Worm (Caenorhabditis elegans) whole organism, young adult: ENCODE results near the gene trr-1.

Experiments used
- B0019.2 ChIP-seq: fragments of 200-800 bp; sonication (Bioruptor generic); conservative IDR thresholded peaks from 2 replicates; pipeline ENCODE4 v1.3.6; 2022; ENCODE audit warnings: missing genetic modification reagents, missing genetic modification characterization, missing compliant biosample characterization
- D2030.7 ChIP-seq: fragments of 200-800 bp; sonication (Bioruptor generic); IDR thresholded peaks from 2 replicates; pipeline ENCODE4 v1.3.6; 2022; ENCODE audit warnings: missing genetic modification reagents, missing genetic modification characterization, missing compliant biosample characterization
- F23B12.7 ChIP-seq: sonication (generic microtip); optimal IDR thresholded peaks from 2 replicates; lab custom pipeline; 2017; ENCODE audit warnings: missing genetic modification characterization, mild to moderate bottlenecking, missing compliant biosample characterization, antibody characterized with exemption, moderate library complexity; ENCODE audit not compliant: insufficient read depth
- F57C9.4 ChIP-seq: sonication (generic microtip); optimal IDR thresholded peaks from 2 replicates; lab custom pipeline; 2017; ENCODE audit warnings: mild to moderate bottlenecking, missing genetic modification characterization, missing compliant biosample characterization
- Y53F4B.3 ChIP-seq: fragments of 200-800 bp; sonication (Bioruptor generic); IDR thresholded peaks from 2 replicates; pipeline ENCODE4 v1.3.6; 2022; ENCODE audit warnings: missing genetic modification reagents, missing genetic modification characterization, missing compliant biosample characterization
- Y79H2A.3 ChIP-seq: fragments of 200-800 bp; sonication (Bioruptor generic); conservative IDR thresholded peaks from 2 replicates; pipeline ENCODE4 v1.3.6; 2022; ENCODE audit warnings: missing genetic modification reagents, missing genetic modification characterization, missing compliant biosample characterization
- ama-1 ChIP-seq, 3 experiments: fragments of 150-350 bp in 1 of 3; sonication (generic microtip) in 2 of 3; optimal IDR thresholded peaks; 2 replicates each; lab custom pipeline; 2014 to 2018; ENCODE audit warnings: missing biosample characterization in 2 of 3, missing genetic modification characterization in 2 of 3, missing genetic modification reagents in 2 of 3
- atf-7 ChIP-seq: sonication (generic microtip); optimal IDR thresholded peaks from 2 replicates; lab custom pipeline; 2017; ENCODE audit warnings: mild to moderate bottlenecking, missing genetic modification characterization, missing compliant biosample characterization
- attf-3 ChIP-seq: fragments of 200-800 bp; sonication (Bioruptor generic); conservative IDR thresholded peaks from 2 replicates; pipeline ENCODE4 v1.3.6; 2022; ENCODE audit warnings: missing genetic modification reagents, missing genetic modification characterization, missing compliant biosample characterization
- cebp-2 ChIP-seq: fragments of 200-800 bp; sonication (Bioruptor generic); IDR thresholded peaks from 2 replicates; pipeline ENCODE4 v1.3.6; 2022; ENCODE audit warnings: missing genetic modification characterization, missing compliant biosample characterization
- hmg-1.2 ChIP-seq: fragments of 200-800 bp; sonication (Bioruptor generic); IDR thresholded peaks from 2 replicates; pipeline ENCODE4 v1.3.6; 2022; ENCODE audit warnings: missing genetic modification reagents, missing genetic modification characterization, missing compliant biosample characterization
- lsy-27 ChIP-seq: sonication (generic microtip); optimal IDR thresholded peaks from 2 replicates; lab custom pipeline; 2017; ENCODE audit warnings: missing genetic modification characterization, mild to moderate bottlenecking, missing compliant biosample characterization, antibody characterized with exemption, missing genotype, borderline replicate concordance; ENCODE audit not compliant: insufficient read depth
- nhr-120 ChIP-seq: fragments of 200-800 bp; sonication (Bioruptor generic); IDR thresholded peaks from 2 replicates; pipeline ENCODE4 v1.3.6; 2022; ENCODE audit warnings: missing genetic modification characterization, missing compliant biosample characterization
- nhr-80 ChIP-seq: sonication (generic microtip); optimal IDR thresholded peaks from 2 replicates; lab custom pipeline; 2016; ENCODE audit warnings: missing genetic modification characterization, missing compliant biosample characterization
- snpc-1.3 ChIP-seq: sonication (generic microtip); optimal IDR thresholded peaks from 2 replicates; lab custom pipeline; 2017; ENCODE audit warnings: missing genetic modification characterization, mild to moderate bottlenecking, missing compliant biosample characterization, antibody characterized with exemption, moderate library complexity, missing genotype, missing genetic modification reagents; ENCODE audit not compliant: insufficient read depth
- tbx-9 ChIP-seq: sonication (generic microtip); optimal IDR thresholded peaks from 2 replicates; lab custom pipeline; 2016; ENCODE audit warnings: borderline replicate concordance, missing genetic modification characterization, inconsistent platforms, missing compliant biosample characterization
- zfh-2 ChIP-seq: fragments of 200-800 bp; sonication (Bioruptor generic); conservative IDR thresholded peaks from 2 replicates; pipeline ENCODE4 v1.3.6; 2022; ENCODE audit warnings: missing genetic modification reagents, missing genetic modification characterization, missing compliant biosample characterization

The trr-1 gene

DNA sequence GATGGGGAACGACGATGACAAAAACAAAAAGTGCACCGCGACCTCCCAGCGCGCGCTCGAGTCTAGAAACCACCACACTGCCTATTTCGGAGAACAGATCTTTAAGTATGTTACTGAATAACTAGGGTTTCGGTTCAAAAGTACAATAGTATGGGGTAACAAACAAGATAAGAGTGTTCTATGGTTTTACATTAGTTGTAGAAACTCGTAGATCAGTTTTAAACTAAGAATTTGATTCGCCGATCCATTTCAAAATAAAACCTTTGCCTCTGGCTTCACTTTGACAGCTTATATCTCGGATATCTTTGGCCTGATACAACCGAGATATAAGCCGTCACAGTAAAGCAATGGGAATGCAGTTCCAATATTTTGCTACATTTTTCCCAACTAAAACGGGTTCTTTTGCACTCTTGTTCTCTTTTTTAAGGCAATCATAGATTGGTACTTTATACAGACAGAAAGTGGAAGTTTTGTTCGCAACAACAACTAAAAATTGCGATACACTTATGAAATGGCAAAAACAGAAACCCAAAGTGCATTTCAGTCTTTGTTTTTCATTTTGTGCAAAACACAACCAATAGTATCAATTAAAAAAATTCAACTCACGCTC, 59.3 kb downstream of the trr-1 start:
- no peak for TF ChIP-seq D2030.7 (GFP tag; lab: Robert Waterston, UW)
- TF ChIP-seq Y79H2A.3 (GFP tag; lab: Robert Waterston, UW) = no peak
- no peak for TF ChIP-seq hmg-1.2 (GFP tag; lab: Robert Waterston, UW)
- no peak for TF ChIP-seq snpc-1.3
- no peak for TF ChIP-seq Y53F4B.3 (GFP tag; lab: Robert Waterston, UW)
- no peak for TF ChIP-seq F23B12.7 (tag; lab: Kevin White, UChicago)
- TF ChIP-seq attf-3 (GFP tag; lab: Robert Waterston, UW) = no peak
- no peak for TF ChIP-seq B0019.2 (GFP tag; lab: Robert Waterston, UW)
- TF ChIP-seq nhr-80 (tag; lab: Kevin White, UChicago) = no peak
- no peak for TF ChIP-seq nhr-120 (GFP tag; lab: Robert Waterston, UW)
- no peak for TF ChIP-seq F57C9.4 (tag; lab: Kevin White, UChicago)

DNA sequence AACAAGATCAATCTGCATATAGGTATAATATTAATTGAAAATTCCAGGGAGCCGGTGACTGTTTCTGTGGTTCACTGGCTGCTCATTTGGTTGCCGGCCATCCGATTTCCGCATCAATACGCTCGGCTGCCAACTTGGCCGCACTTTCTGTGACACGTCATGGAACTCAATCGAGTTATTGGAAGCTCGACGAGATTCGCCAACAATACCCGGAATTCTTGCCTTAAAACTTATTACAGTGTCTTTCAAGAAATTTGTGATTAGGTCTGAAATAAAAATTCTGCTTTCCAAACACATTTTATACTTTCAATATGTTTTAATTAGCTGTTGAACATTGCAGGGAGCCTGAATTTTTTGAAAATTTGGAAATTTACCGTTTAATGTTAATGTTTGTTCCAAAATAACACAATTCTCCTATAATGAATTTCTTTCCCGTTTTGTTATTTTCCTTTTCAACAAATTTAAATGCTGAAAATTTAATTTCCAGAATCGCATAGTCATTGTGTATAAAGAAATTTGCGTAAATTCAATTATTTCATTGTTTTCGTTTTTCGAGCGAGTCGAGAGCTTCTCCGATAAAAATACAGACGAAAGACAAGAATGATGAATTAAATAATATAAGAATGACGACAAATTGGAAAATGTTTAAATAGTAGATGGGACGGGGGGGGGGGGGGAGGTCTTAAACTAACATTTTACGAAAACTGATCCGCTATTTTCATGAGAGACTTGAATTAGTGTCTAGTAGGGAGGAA, 61.4 kb downstream of the trr-1 start:
- TF ChIP-seq F23B12.7 (tag; lab: Kevin White, UChicago) (no peak), ama-1 (optimal IDR thresholded peaks at IDR 0.05; lab: Kevin White, UChicago) (peak; percentile 28), ama-1 (GFP tag; optimal IDR thresholded peaks at IDR 0.05; lab: Kevin White, UChicago) (no peak), lsy-27 (tag; lab: Kevin White, UChicago) (no peak), tbx-9 (no peak), cebp-2 (0 out of 2 replicates have a peak, but pooled peaks have one; percentile 18)

DNA sequence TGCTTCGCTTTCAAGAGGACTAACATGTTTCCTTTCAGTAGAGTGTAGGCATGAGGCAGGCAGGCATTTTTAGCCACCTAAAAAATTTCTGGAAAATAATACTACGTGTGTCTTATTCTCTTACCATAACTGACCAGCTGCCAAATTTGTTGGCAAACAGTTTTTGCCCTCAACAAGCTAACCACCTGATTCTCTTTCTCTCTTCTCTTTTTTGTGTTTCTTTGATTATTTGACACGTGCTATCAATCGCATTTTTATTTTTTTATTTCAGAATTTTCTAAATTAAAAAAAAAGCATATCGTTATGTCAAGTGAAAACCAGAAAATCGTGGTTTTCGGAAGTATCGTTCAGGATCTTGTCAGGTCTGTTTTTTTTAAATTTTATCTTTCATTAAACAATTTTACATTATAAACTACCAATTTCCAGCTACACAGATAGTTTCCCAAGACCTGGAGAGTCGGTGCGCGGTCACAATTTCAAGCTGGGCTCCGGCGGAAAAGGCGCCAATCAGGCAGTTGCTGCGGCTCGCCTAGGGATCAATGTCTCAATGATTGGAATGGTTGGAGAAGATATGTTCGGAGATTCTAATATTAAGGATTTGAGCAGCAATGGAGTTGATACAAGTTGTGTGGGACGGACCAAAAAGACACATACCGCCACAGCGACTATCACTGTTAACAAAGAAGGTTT, 63.5 kb downstream of the trr-1 start, which contains the start of gene F07A11.5:
Gene F07A11.5 (plus strand): TSS at position 267 of the 690 bp plus-strand sequence.
- TF ChIP-seq atf-7 = no peak
- 0 out of 2 replicates have a peak, but pooled peaks have one; percentile 12 for TF ChIP-seq zfh-2
- TF ChIP-seq nhr-80 (tag; lab: Kevin White, UChicago) = peak; percentile 16
